Worm (Caenorhabditis elegans) whole organism, L4 larva: ENCODE measurements around the gene F19F10.11.

Experiments
- R02D3.7 ChIP-seq: fragments of 150-350 bp; sonication (generic microtip); optimal IDR thresholded peaks from 3 replicates; lab custom pipeline; 2014; ENCODE audit warnings: missing biosample characterization, missing genetic modification characterization
- T26A8.4 ChIP-seq: fragments of 200-800 bp; sonication (Bioruptor generic); IDR thresholded peaks from 2 replicates; pipeline ENCODE4 v1.3.6; 2022; ENCODE audit warnings: missing genetic modification characterization, missing compliant biosample characterization
- aha-1 ChIP-seq: fragments of 150-350 bp; peaks from one replicate; lab custom pipeline; 2014; ENCODE audit warnings: missing biosample characterization, missing genetic modification characterization
- aly-2 ChIP-seq: sonication (generic microtip); optimal IDR thresholded peaks from 2 replicates; lab custom pipeline; 2018; ENCODE audit warnings: missing biosample characterization, missing genetic modification characterization
- ama-1 ChIP-seq: fragments of 150-350 bp; optimal IDR thresholded peaks from 2 replicates; lab custom pipeline; 2014; ENCODE audit warnings: inconsistent platforms, mixed read lengths
- arid-1 ChIP-seq: fragments of 200-800 bp; sonication (Bioruptor generic); conservative IDR thresholded peaks from 2 replicates; pipeline ENCODE4 v1.3.6; 2022; ENCODE audit warnings: missing genetic modification reagents, missing genetic modification characterization, missing compliant biosample characterization
- ceh-32 ChIP-seq: sonication (generic microtip); optimal IDR thresholded peaks from 2 replicates; lab custom pipeline; 2016; ENCODE audit warnings: mild to moderate bottlenecking, missing genetic modification characterization, missing compliant biosample characterization; ENCODE audit not compliant: poor library complexity
- ctbp-1 ChIP-seq: fragments of 200-800 bp; sonication (Bioruptor generic); IDR thresholded peaks from 2 replicates; pipeline ENCODE4 v1.3.6; 2022; ENCODE audit warnings: missing genetic modification reagents, missing genetic modification characterization, missing compliant biosample characterization
- daf-19 ChIP-seq: fragments of 200-800 bp; sonication (Bioruptor generic); conservative IDR thresholded peaks from 2 replicates; pipeline ENCODE4 v1.3.6; 2022; ENCODE audit warnings: missing genetic modification characterization, missing compliant biosample characterization
- dmd-6 ChIP-seq: fragments of 200-800 bp; sonication (Bioruptor generic); IDR thresholded peaks from 2 replicates; pipeline ENCODE4 v1.3.6; 2022; ENCODE audit warnings: missing genetic modification reagents, missing genetic modification characterization, missing compliant biosample characterization
- dmd-8 ChIP-seq: fragments of 200-800 bp; sonication (Bioruptor generic); IDR thresholded peaks from 2 replicates; pipeline ENCODE4 v1.3.6; 2022; ENCODE audit warnings: missing genetic modification characterization, missing compliant biosample characterization
- dpl-1 ChIP-seq: fragments of 150-350 bp; optimal IDR thresholded peaks from 2 replicates; lab custom pipeline; 2014; ENCODE audit warnings: missing biosample characterization, missing genetic modification reagents, missing genetic modification characterization
- egl-27 ChIP-seq: sonication (generic microtip); optimal IDR thresholded peaks from 3 replicates; lab custom pipeline; 2017; ENCODE audit warnings: missing biosample characterization, missing genetic modification reagents, missing genetic modification characterization
- fos-1 ChIP-seq: fragments of 150-350 bp; optimal IDR thresholded peaks from 2 replicates; lab custom pipeline; 2014; ENCODE audit warnings: missing biosample characterization, missing genetic modification characterization
- hlh-11 ChIP-seq: fragments of 200-800 bp; sonication (Bioruptor generic); optimal IDR thresholded peaks from 2 replicates; lab custom pipeline; 2018; ENCODE audit warnings: mild to moderate bottlenecking, missing genetic modification characterization, missing compliant biosample characterization
- hlh-30 ChIP-seq: sonication (generic microtip); optimal IDR thresholded peaks from 2 replicates; lab custom pipeline; 2017; ENCODE audit warnings: antibody characterized with exemption, mild to moderate bottlenecking, missing genetic modification characterization, missing compliant biosample characterization; ENCODE audit not compliant: insufficient read depth
- lin-13 ChIP-seq: fragments of 150-350 bp; optimal IDR thresholded peaks from 2 replicates; lab custom pipeline; 2014; ENCODE audit warnings: missing biosample characterization, missing genetic modification reagents, missing genetic modification characterization
- lin-15B ChIP-seq: fragments of 150-350 bp; sonication (generic microtip); optimal IDR thresholded peaks from 3 replicates; lab custom pipeline; 2014; ENCODE audit warnings: missing biosample characterization, missing genetic modification characterization
- lin-38 ChIP-seq: fragments of 200-800 bp; sonication (Bioruptor generic); IDR thresholded peaks from 2 replicates; pipeline ENCODE4 v1.3.6; 2022; ENCODE audit warnings: missing genetic modification reagents, missing genetic modification characterization, missing compliant biosample characterization
- lin-39 ChIP-seq: fragments of 150-350 bp; optimal IDR thresholded peaks from 2 replicates; lab custom pipeline; 2014; ENCODE audit warnings: missing biosample characterization, missing genetic modification reagents, missing genetic modification characterization
- lsy-2 ChIP-seq, 2 experiments: fragments of 150-350 bp in 1 of 2; sonication (generic microtip) in 1 of 2; optimal IDR thresholded peaks; 2 replicates each; lab custom pipeline; 2014 to 2017; ENCODE audit warnings: missing biosample characterization in 2 of 2, missing genetic modification characterization in 2 of 2
- madf-5 ChIP-seq, 2 experiments: fragments of 200-800 bp; sonication (Bioruptor generic); IDR thresholded peaks; 2 replicates each; pipeline ENCODE4 v1.3.6; 2022; ENCODE audit warnings: missing compliant biosample characterization in 2 of 2, missing genetic modification characterization in 2 of 2
- mep-1 ChIP-seq: fragments of 150-350 bp; sonication (generic microtip); optimal IDR thresholded peaks from 3 replicates; lab custom pipeline; 2014; ENCODE audit warnings: missing biosample characterization, missing genetic modification characterization
- mes-2 ChIP-seq: sonication (generic microtip); optimal IDR thresholded peaks from 2 replicates; lab custom pipeline; 2016; ENCODE audit warnings: missing genotype, mild to moderate bottlenecking, missing genetic modification characterization, missing compliant biosample characterization; ENCODE audit not compliant: poor library complexity, severe bottlenecking
- nhr-102 ChIP-seq: sonication (generic microtip); optimal IDR thresholded peaks from 2 replicates; lab custom pipeline; 2016; ENCODE audit warnings: mild to moderate bottlenecking, missing genetic modification characterization, moderate library complexity, missing compliant biosample characterization
- nhr-25 ChIP-seq: sonication (generic microtip); optimal IDR thresholded peaks from 2 replicates; lab custom pipeline; 2017; ENCODE audit warnings: missing genetic modification characterization, mild to moderate bottlenecking, missing compliant biosample characterization, antibody characterized with exemption, moderate library complexity, borderline replicate concordance; ENCODE audit not compliant: insufficient read depth
- nhr-28 ChIP-seq: fragments of 150-350 bp; optimal IDR thresholded peaks from 2 replicates; lab custom pipeline; 2014; ENCODE audit warnings: missing biosample characterization, missing genetic modification characterization
- nhr-42 ChIP-seq: fragments of 200-800 bp; sonication (Bioruptor generic); IDR thresholded peaks from 2 replicates; pipeline ENCODE4 v1.3.6; 2022; ENCODE audit warnings: missing genetic modification characterization, missing compliant biosample characterization
- nhr-76 ChIP-seq: fragments of 150-350 bp; optimal IDR thresholded peaks from 2 replicates; lab custom pipeline; 2014; ENCODE audit warnings: missing biosample characterization, missing genetic modification characterization
- pha-4 ChIP-seq, 2 experiments: fragments of 150-350 bp in 1 of 2; fragments of 200-800 bp in 1 of 2; sonication (Bioruptor generic) in 1 of 2; IDR thresholded peaks in 1 of 2; optimal IDR thresholded peaks in 1 of 2; 2 replicates each; pipeline versions ENCODE4 v1.3.6 to Lab custom; 2014 to 2022; ENCODE audit warnings: missing genetic modification characterization in 2 of 2, missing genetic modification reagents in 2 of 2, missing biosample characterization in 1 of 2, missing compliant biosample characterization in 1 of 2
- php-3 ChIP-seq: fragments of 200-800 bp; sonication (Bioruptor generic); IDR thresholded peaks from 2 replicates; pipeline ENCODE4 v1.3.6; 2022; ENCODE audit warnings: missing genetic modification reagents, missing genetic modification characterization, missing compliant biosample characterization
- rbr-2 ChIP-seq: sonication (generic microtip); optimal IDR thresholded peaks from 2 replicates; lab custom pipeline; 2016; ENCODE audit warnings: missing genotype, missing genetic modification characterization, missing compliant biosample characterization
- set-16 ChIP-seq: fragments of 200-800 bp; sonication (Bioruptor generic); IDR thresholded peaks from 2 replicates; pipeline ENCODE4 v1.3.6; 2022; ENCODE audit warnings: missing genetic modification reagents, missing genetic modification characterization, missing compliant biosample characterization
- snpc-1.2 ChIP-seq: fragments of 200-800 bp; sonication (Bioruptor generic); IDR thresholded peaks from 2 replicates; pipeline ENCODE4 v1.3.6; 2022; ENCODE audit warnings: missing genetic modification reagents, missing genetic modification characterization, missing compliant biosample characterization
- snpc-4 ChIP-seq: fragments of 150-350 bp; optimal IDR thresholded peaks from 2 replicates; lab custom pipeline; 2014; ENCODE audit warnings: missing biosample characterization, missing genetic modification characterization
- spr-3 ChIP-seq: fragments of 200-800 bp; sonication (Bioruptor generic); optimal IDR thresholded peaks from 2 replicates; lab custom pipeline; 2018; ENCODE audit warnings: mild to moderate bottlenecking, missing genetic modification characterization, missing compliant biosample characterization
- tag-97 ChIP-seq: fragments of 200-800 bp; sonication (Bioruptor generic); IDR thresholded peaks from 2 replicates; pipeline ENCODE4 v1.3.6; 2022; ENCODE audit warnings: missing genetic modification characterization, missing compliant biosample characterization
- tra-1 ChIP-seq: fragments of 200-800 bp; sonication (Bioruptor generic); IDR thresholded peaks from 2 replicates; pipeline ENCODE4 v1.3.6; 2022; ENCODE audit warnings: missing genetic modification reagents, missing genetic modification characterization, missing compliant biosample characterization
- zfp-3 ChIP-seq: fragments of 200-800 bp; sonication (Bioruptor generic); conservative IDR thresholded peaks from 2 replicates; pipeline ENCODE4 v1.3.6; 2022; ENCODE audit warnings: missing genetic modification reagents, missing genetic modification characterization, missing compliant biosample characterization
- ztf-7 ChIP-seq: fragments of 150-350 bp; optimal IDR thresholded peaks from 2 replicates; lab custom pipeline; 2014; ENCODE audit warnings: missing biosample characterization, missing genetic modification characterization

F19F10.11 gene

DNA sequence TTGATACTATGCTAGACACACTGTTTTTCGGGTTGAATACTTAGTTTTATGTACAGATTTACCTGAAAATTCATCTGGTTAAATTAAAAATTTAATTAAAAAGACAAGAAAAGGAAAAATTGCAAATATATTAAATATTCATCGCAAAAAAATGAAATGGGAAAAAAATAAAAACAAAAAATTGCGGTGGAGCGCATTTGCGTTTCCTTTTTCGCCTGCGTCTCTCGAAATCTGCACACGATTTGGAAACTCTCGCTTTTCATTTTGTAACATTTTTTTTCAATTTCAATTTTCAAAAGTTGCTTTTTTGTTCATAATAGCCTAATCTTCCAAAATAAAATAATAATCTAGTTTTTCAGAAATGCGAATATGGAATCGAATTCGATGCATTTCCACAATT, at the start of gene F19F10.11, which contains the start of gene C50E3.5:
Gene F19F10.11 (minus strand): TSS at position 68 of the 400 bp plus-strand sequence.
Gene C50E3.5 (plus strand): TSS at position 360 of the 400 bp plus-strand sequence.
- TF ChIP-seq nhr-42 (GFP tag; lab: Robert Waterston, UW) = no peak
- TF ChIP-seq spr-3 (GFP tag; lab: Kevin White, UChicago) = no peak
- peak; percentile 73 for TF ChIP-seq mes-2 (tag; lab: Kevin White, UChicago)
- peak; percentile 97 for TF ChIP-seq lin-38 (GFP tag; lab: Robert Waterston, UW)
- TF ChIP-seq dpl-1 (GFP tag; lab: Kevin White, UChicago) = peak; percentile 43
- peak in 1 of 2 experiments; percentile 71 for TF ChIP-seq lsy-2 (tag; optimal IDR thresholded peaks at IDR 0.05; lab: Kevin White, UChicago)
- no peak for TF ChIP-seq lin-15B
- no peak for TF ChIP-seq R02D3.7
- no peak for TF ChIP-seq daf-19 (GFP tag; lab: Robert Waterston, UW)
- peak; percentile 24 for TF ChIP-seq mep-1
- peak; percentile 37 for TF ChIP-seq nhr-28 (tag; lab: Kevin White, UChicago)
- TF ChIP-seq rbr-2 (tag; lab: Kevin White, UChicago) = peak; percentile 30
- no peak for TF ChIP-seq snpc-4
- TF ChIP-seq tra-1 = no peak
- TF ChIP-seq aly-2 (tag; lab: Kevin White, UChicago) = no peak

DNA sequence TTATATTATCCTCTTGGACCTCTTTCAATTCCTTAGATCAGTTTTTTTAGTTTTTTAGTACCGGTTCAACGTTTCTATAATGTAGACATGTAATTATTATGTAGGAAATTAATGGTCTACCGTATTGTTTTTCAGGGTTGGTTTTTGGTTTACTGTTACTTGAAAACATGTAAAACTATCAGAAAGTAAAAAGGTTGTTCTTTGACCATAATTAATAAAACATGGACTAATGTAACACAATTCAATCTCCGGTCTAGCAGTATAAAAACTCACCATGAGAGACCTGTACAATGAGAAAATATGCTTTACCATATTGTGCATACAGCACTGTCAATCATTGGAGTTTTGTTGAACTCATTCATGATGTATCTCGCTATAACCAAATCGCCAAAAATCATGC, 48.0 kb upstream of the F19F10.11 start, which contains the start of gene srd-29:
Gene srd-29 (plus strand): TSS at position 301 of the 400 bp plus-strand sequence.
- TF ChIP-seq rbr-2 (tag; lab: Kevin White, UChicago) (no peak), aha-1 (tag; lab: Kevin White, UChicago) (peak; percentile 45)

ce11 chrV:7634657-7635056, 47.2 kb upstream of the F19F10.11 start, which contains the start of gene srd-31:
Gene srd-31 (minus strand): TSS chrV:7634757.
- TF ChIP-seq hlh-11 = no peak
- no peak for TF ChIP-seq dmd-6 (GFP tag; lab: Robert Waterston, UW)
- TF ChIP-seq ceh-32 (tag; lab: Kevin White, UChicago) = no peak
- TF ChIP-seq lin-13 (GFP tag; lab: Kevin White, UChicago) = no peak
- TF ChIP-seq nhr-102 = no peak
- TF ChIP-seq arid-1 (GFP tag; lab: Robert Waterston, UW) = no peak
- no peak for TF ChIP-seq nhr-76 (tag; lab: Kevin White, UChicago)
- no peak for TF ChIP-seq snpc-1.2 (GFP tag; lab: Robert Waterston, UW)
- no peak for TF ChIP-seq fos-1 (tag; lab: Kevin White, UChicago)
- TF ChIP-seq, all 104 proteins: peak for 0

DNA sequence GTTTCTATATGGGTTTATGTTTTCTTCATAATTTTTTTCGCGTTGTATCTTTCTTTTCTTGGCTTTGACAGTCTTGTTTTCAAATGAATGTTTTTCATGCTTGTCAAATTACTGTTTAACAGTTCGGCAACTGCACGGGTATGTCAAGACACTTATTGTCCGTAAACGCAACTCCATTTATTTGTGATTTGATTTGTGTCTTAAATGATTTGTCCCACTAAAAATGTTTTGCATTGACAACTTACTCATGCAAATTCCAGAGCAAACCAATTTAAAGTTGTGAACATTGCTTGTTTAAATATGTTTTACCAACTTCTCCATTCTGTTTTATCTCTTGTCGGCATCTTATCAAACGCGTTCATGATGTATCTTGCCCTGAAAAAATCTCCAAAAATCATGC, 44.2 kb upstream of the F19F10.11 start, which contains the start of gene srd-25:
Gene srd-25 (plus strand): TSS at position 301 of the 400 bp plus-strand sequence.
- no peak for TF ChIP-seq fos-1 (tag; lab: Kevin White, UChicago)
- peak; percentile 6 for TF ChIP-seq aha-1 (tag; lab: Kevin White, UChicago)

- TF ChIP-seq dpl-1 (GFP tag; lab: Kevin White, UChicago) = no peak
- TF ChIP-seq set-16 (GFP tag; lab: Robert Waterston, UW) = no peak
- no peak for TF ChIP-seq ztf-7 (tag; lab: Kevin White, UChicago)
- TF ChIP-seq nhr-76 (tag; lab: Kevin White, UChicago) = no peak
- TF ChIP-seq pha-4 (GFP tag; IDR thresholded peaks at IDR 0.05; lab: Robert Waterston, UW) = no peak
- TF ChIP-seq pha-4 (tag; optimal IDR thresholded peaks at IDR 0.05; lab: Kevin White, UChicago) = no peak
- TF ChIP-seq tag-97 (GFP tag; lab: Robert Waterston, UW) = no peak
Measured at ce11 chrV:7629504-7629903, 42.0 kb upstream of the F19F10.11 start, which contains the start of gene srd-30. Gene srd-30 (plus strand): TSS chrV:7629804.

DNA sequence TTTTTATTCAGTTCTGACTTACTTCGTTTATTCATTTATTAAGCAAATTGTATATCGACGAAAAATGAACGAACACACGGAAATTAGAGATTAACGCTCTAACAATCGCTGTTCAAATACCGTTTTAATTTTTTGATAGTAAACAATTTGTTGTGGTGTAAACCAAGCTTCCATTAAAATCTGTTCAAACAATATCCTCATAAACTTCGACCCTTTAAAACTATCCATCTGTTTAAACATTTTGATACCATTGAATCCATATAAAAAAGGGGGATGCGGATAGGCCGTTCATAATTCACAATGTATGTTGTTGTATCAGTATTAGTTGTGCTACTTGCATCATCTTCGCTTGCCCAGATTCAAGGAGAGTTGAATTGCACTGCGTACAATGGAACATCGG, 39.0 kb upstream of the F19F10.11 start, which contains the start of gene F07C4.6:
Gene F07C4.6 (plus strand): TSS at position 301 of the 400 bp plus-strand sequence.
- TF ChIP-seq rbr-2 (tag; lab: Kevin White, UChicago) (no peak), zfp-3 (GFP tag; lab: Robert Waterston, UW) (no peak), nhr-25 (tag; lab: Kevin White, UChicago) (no peak), php-3 (GFP tag; lab: Robert Waterston, UW) (no peak), madf-5 (GFP tag; IDR thresholded peaks at IDR 0.05; lab: Robert Waterston, UW) (no peak), lin-39 (tag; lab: Kevin White, UChicago) (no peak), egl-27 (tag; lab: Kevin White, UChicago) (no peak), spr-3 (GFP tag; lab: Kevin White, UChicago) (no peak), T26A8.4 (GFP tag; lab: Robert Waterston, UW) (no peak), mes-2 (tag; lab: Kevin White, UChicago) (no peak), dmd-8 (GFP tag; lab: Robert Waterston, UW) (no peak), ctbp-1 (GFP tag; lab: Robert Waterston, UW) (no peak), hlh-30 (tag; lab: Kevin White, UChicago) (no peak), ama-1 (lab: Kevin White, UChicago) (no peak), lin-38 (GFP tag; lab: Robert Waterston, UW) (no peak)
